Worm (Caenorhabditis elegans) whole organism, L1 larva: ENCODE measurements around the gene moc-6.

Experiments used
- C16A3.4 ChIP-seq: fragments of 150-350 bp; optimal IDR thresholded peaks from 2 replicates; lab custom pipeline; 2014; ENCODE audit warnings: missing biosample characterization, missing genetic modification characterization
- alr-1 ChIP-seq: fragments of 200-800 bp; sonication (Bioruptor generic); optimal IDR thresholded peaks from 2 replicates; lab custom pipeline; 2018; ENCODE audit warnings: borderline replicate concordance, mild to moderate bottlenecking, missing genetic modification characterization, missing compliant biosample characterization
- blmp-1 ChIP-seq: fragments of 150-350 bp; optimal IDR thresholded peaks from 2 replicates; lab custom pipeline; 2014; ENCODE audit warnings: missing biosample characterization, missing genetic modification characterization
- ceh-8 ChIP-seq: fragments of 200-800 bp; sonication (Bioruptor generic); optimal IDR thresholded peaks from 2 replicates; lab custom pipeline; 2018; ENCODE audit warnings: mild to moderate bottlenecking, missing genetic modification characterization, moderate library complexity, missing compliant biosample characterization
- ceh-82 ChIP-seq, 3 experiments: fragments of 150-350 bp in 1 of 3; sonication (generic microtip) in 2 of 3; optimal IDR thresholded peaks; 2 replicates each; lab custom pipeline; 2014 to 2017; ENCODE audit warnings: missing biosample characterization in 3 of 3, missing genetic modification characterization in 3 of 3
- ceh-90 ChIP-seq: sonication (generic microtip); optimal IDR thresholded peaks from 2 replicates; lab custom pipeline; 2016; ENCODE audit warnings: missing genetic modification characterization, missing compliant biosample characterization
- dpl-1 ChIP-seq, 3 experiments: fragments of 150-350 bp in 2 of 3; sonication (generic microtip) in 1 of 3; optimal IDR thresholded peaks; 2 replicates each; lab custom pipeline; 2014 to 2017; ENCODE audit warnings: missing biosample characterization in 3 of 3, missing genetic modification characterization in 3 of 3, missing genetic modification reagents in 3 of 3
- dsc-1 ChIP-seq: sonication (generic microtip); optimal IDR thresholded peaks from 2 replicates; lab custom pipeline; 2016; ENCODE audit warnings: mild to moderate bottlenecking, missing genetic modification characterization, missing compliant biosample characterization
- efl-1 ChIP-seq, 4 experiments: fragments of 150-350 bp; optimal IDR thresholded peaks in 3 of 4; peaks in 1 of 4; 1 replicate in 1 of 4; 2 replicates in 3 of 4; lab custom pipeline; 2014; ENCODE audit warnings: missing biosample characterization in 2 of 4, missing genetic modification characterization in 2 of 4, missing genetic modification reagents in 2 of 4
- egl-13 ChIP-seq: sonication (generic microtip); optimal IDR thresholded peaks from 2 replicates; lab custom pipeline; 2016; ENCODE audit warnings: missing genotype, missing genetic modification reagents, missing genetic modification characterization, missing compliant biosample characterization
- elt-2 ChIP-seq: sonication (generic microtip); optimal IDR thresholded peaks from 2 replicates; lab custom pipeline; 2016; ENCODE audit warnings: missing genetic modification characterization, mild to moderate bottlenecking, inconsistent platforms, missing compliant biosample characterization, missing genetic modification reagents
- elt-3 ChIP-seq, 6 experiments: fragments of 150-350 bp in 1 of 6; sonication (generic microtip); optimal IDR thresholded peaks; 2 replicates each; lab custom pipeline; 2017 to 2018; ENCODE audit warnings: missing biosample characterization in 6 of 6, missing genetic modification characterization in 6 of 6, inconsistent platforms in 1 of 6
- ets-5 ChIP-seq: fragments of 200-800 bp; sonication (Bioruptor generic); IDR thresholded peaks from 2 replicates; pipeline ENCODE4 v1.3.6; 2022; ENCODE audit warnings: missing genetic modification characterization, missing compliant biosample characterization
- fkh-10 ChIP-seq: sonication (generic microtip); optimal IDR thresholded peaks from 2 replicates; lab custom pipeline; 2017; ENCODE audit warnings: missing biosample characterization, missing genetic modification reagents, missing genetic modification characterization
- fkh-4 ChIP-seq: sonication (generic microtip); optimal IDR thresholded peaks from 2 replicates; lab custom pipeline; 2016; ENCODE audit warnings: missing compliant biosample characterization, missing genetic modification characterization, borderline replicate concordance
- fos-1 ChIP-seq: fragments of 150-350 bp; optimal IDR thresholded peaks from 2 replicates; lab custom pipeline; 2014; ENCODE audit warnings: missing biosample characterization, missing genetic modification characterization
- grh-1 ChIP-seq: fragments of 200-800 bp; sonication (Bioruptor generic); IDR thresholded peaks from 2 replicates; pipeline ENCODE4 v1.3.6; 2022; ENCODE audit warnings: missing genetic modification reagents, missing genetic modification characterization, missing compliant biosample characterization
- hlh-4 ChIP-seq: sonication (generic microtip); optimal IDR thresholded peaks from 2 replicates; lab custom pipeline; 2016; ENCODE audit warnings: mild to moderate bottlenecking, missing genetic modification characterization, missing compliant biosample characterization
- hpl-2 ChIP-seq: fragments of 150-350 bp; optimal IDR thresholded peaks from 2 replicates; lab custom pipeline; 2014; ENCODE audit warnings: missing biosample characterization, missing genetic modification reagents, missing genetic modification characterization
- irx-1 ChIP-seq: sonication (generic microtip); optimal IDR thresholded peaks from 2 replicates; lab custom pipeline; 2016; ENCODE audit warnings: missing genetic modification characterization, missing compliant biosample characterization
- isw-1 ChIP-seq: fragments of 200-800 bp; sonication (Bioruptor generic); IDR thresholded peaks from 2 replicates; pipeline ENCODE4 v1.3.6; 2022; ENCODE audit warnings: missing genetic modification characterization, missing compliant biosample characterization
- jun-1 ChIP-seq: fragments of 150-350 bp; optimal IDR thresholded peaks from 2 replicates; lab custom pipeline; 2014; ENCODE audit warnings: missing biosample characterization, missing genetic modification reagents, missing genetic modification characterization
- lin-14 ChIP-seq: fragments of 200-800 bp; sonication (Bioruptor generic); optimal IDR thresholded peaks from 2 replicates; lab custom pipeline; 2018; ENCODE audit warnings: mild to moderate bottlenecking, missing genetic modification characterization, moderate library complexity, missing compliant biosample characterization
- lin-15B ChIP-seq: fragments of 150-350 bp; sonication (generic microtip); optimal IDR thresholded peaks from 3 replicates; lab custom pipeline; 2014; ENCODE audit warnings: missing biosample characterization, missing genetic modification characterization
- lin-35 ChIP-seq, 2 experiments: fragments of 150-350 bp; optimal IDR thresholded peaks; 2 replicates each; lab custom pipeline; 2014; ENCODE audit warnings: missing biosample characterization in 2 of 2, missing genetic modification characterization in 2 of 2, missing genetic modification reagents in 2 of 2
- lir-3 ChIP-seq: sonication (generic microtip); optimal IDR thresholded peaks from 2 replicates; lab custom pipeline; 2016; ENCODE audit warnings: mild to moderate bottlenecking, missing genetic modification characterization, moderate library complexity, missing compliant biosample characterization; ENCODE audit not compliant: poor library complexity
- lsy-2 ChIP-seq, 2 experiments: fragments of 150-350 bp; optimal IDR thresholded peaks; 2 replicates each; lab custom pipeline; 2014; ENCODE audit warnings: missing biosample characterization in 2 of 2, missing genetic modification characterization in 2 of 2
- mdl-1 ChIP-seq, 2 experiments: fragments of 150-350 bp; optimal IDR thresholded peaks; 2 replicates each; lab custom pipeline; 2014 to 2017; ENCODE audit warnings: missing biosample characterization in 2 of 2, missing genetic modification characterization in 2 of 2, inconsistent platforms in 1 of 2
- nhr-11 ChIP-seq: fragments of 150-350 bp; optimal IDR thresholded peaks from 2 replicates; lab custom pipeline; 2014; ENCODE audit warnings: missing biosample characterization, missing genetic modification characterization
- nhr-19 ChIP-seq: fragments of 200-800 bp; sonication (Bioruptor generic); conservative IDR thresholded peaks from 2 replicates; pipeline ENCODE4 v1.3.6; 2022; ENCODE audit warnings: missing genetic modification characterization, missing compliant biosample characterization
- nhr-20 ChIP-seq: sonication (generic microtip); optimal IDR thresholded peaks from 2 replicates; lab custom pipeline; 2016; ENCODE audit warnings: mild to moderate bottlenecking, missing genetic modification characterization, missing compliant biosample characterization
- nhr-237 ChIP-seq: fragments of 150-350 bp; optimal IDR thresholded peaks from 2 replicates; lab custom pipeline; 2014; ENCODE audit warnings: missing biosample characterization, missing genetic modification characterization
- nhr-47 ChIP-seq: sonication (generic microtip); optimal IDR thresholded peaks from 2 replicates; lab custom pipeline; 2016; ENCODE audit warnings: mild to moderate bottlenecking, missing genetic modification characterization, moderate library complexity, missing compliant biosample characterization
- nhr-71 ChIP-seq: sonication (generic microtip); optimal IDR thresholded peaks from 2 replicates; lab custom pipeline; 2016; ENCODE audit warnings: mild to moderate bottlenecking, missing genetic modification characterization, moderate library complexity, missing compliant biosample characterization
- nhr-77 ChIP-seq: fragments of 150-350 bp; optimal IDR thresholded peaks from 2 replicates; lab custom pipeline; 2014; ENCODE audit warnings: missing biosample characterization, missing genetic modification characterization
- nhr-84 ChIP-seq: sonication (generic microtip); optimal IDR thresholded peaks from 2 replicates; lab custom pipeline; 2017; ENCODE audit warnings: missing biosample characterization, missing genetic modification characterization
- nhr-90 ChIP-seq: sonication (generic microtip); optimal IDR thresholded peaks from 2 replicates; lab custom pipeline; 2016; ENCODE audit warnings: mild to moderate bottlenecking, missing genetic modification characterization, missing compliant biosample characterization; ENCODE audit not compliant: poor library complexity
- pax-3 ChIP-seq: fragments of 200-800 bp; sonication (Bioruptor generic); optimal IDR thresholded peaks from 2 replicates; lab custom pipeline; 2018; ENCODE audit warnings: mild to moderate bottlenecking, missing genetic modification characterization, moderate library complexity, missing compliant biosample characterization
- rnt-1 ChIP-seq: sonication (generic microtip); optimal IDR thresholded peaks from 2 replicates; lab custom pipeline; 2016; ENCODE audit warnings: mild to moderate bottlenecking, missing genetic modification characterization, moderate library complexity, missing compliant biosample characterization
- skn-1 ChIP-seq: fragments of 150-350 bp; optimal IDR thresholded peaks from 2 replicates; lab custom pipeline; 2014; ENCODE audit warnings: missing biosample characterization, missing genetic modification characterization
- snu-23 ChIP-seq: sonication (generic microtip); optimal IDR thresholded peaks from 2 replicates; lab custom pipeline; 2016; ENCODE audit warnings: missing genetic modification characterization, missing compliant biosample characterization
- sox-4 ChIP-seq: sonication (generic microtip); optimal IDR thresholded peaks from 2 replicates; lab custom pipeline; 2016; ENCODE audit warnings: missing genetic modification characterization, missing compliant biosample characterization
- swsn-7 ChIP-seq: sonication (generic microtip); optimal IDR thresholded peaks from 2 replicates; lab custom pipeline; 2016; ENCODE audit warnings: missing genetic modification characterization, missing compliant biosample characterization
- tlp-1 ChIP-seq: fragments of 150-350 bp; optimal IDR thresholded peaks from 2 replicates; lab custom pipeline; 2014; ENCODE audit warnings: missing biosample characterization, missing genetic modification characterization
- unc-130 ChIP-seq: fragments of 150-350 bp; optimal IDR thresholded peaks from 2 replicates; lab custom pipeline; 2017; ENCODE audit warnings: missing biosample characterization, missing genetic modification characterization, inconsistent platforms
- unc-30 ChIP-seq: sonication (generic microtip); optimal IDR thresholded peaks from 2 replicates; lab custom pipeline; 2017; ENCODE audit warnings: missing biosample characterization, missing genetic modification characterization
- unc-86 ChIP-seq: sonication (generic microtip); optimal IDR thresholded peaks from 2 replicates; lab custom pipeline; 2016; ENCODE audit warnings: missing genetic modification characterization, missing compliant biosample characterization
- xbp-1 ChIP-seq: sonication (generic microtip); optimal IDR thresholded peaks from 2 replicates; lab custom pipeline; 2016; ENCODE audit warnings: missing genetic modification characterization, missing compliant biosample characterization
- zag-1 ChIP-seq: fragments of 150-350 bp; optimal IDR thresholded peaks from 2 replicates; lab custom pipeline; 2014; ENCODE audit warnings: missing biosample characterization, missing genetic modification characterization
- zip-4 ChIP-seq: fragments of 200-800 bp; sonication (Bioruptor generic); optimal IDR thresholded peaks from 2 replicates; lab custom pipeline; 2018; ENCODE audit warnings: mild to moderate bottlenecking, missing genetic modification characterization, moderate library complexity, missing compliant biosample characterization
- ztf-11 ChIP-seq, 2 experiments: sonication (generic microtip); optimal IDR thresholded peaks; 2 replicates each; lab custom pipeline; 2016 to 2017; ENCODE audit warnings: missing genetic modification characterization in 2 of 2, missing biosample characterization in 1 of 2, missing compliant biosample characterization in 1 of 2
- ztf-4 ChIP-seq: fragments of 150-350 bp; optimal IDR thresholded peaks from 2 replicates; lab custom pipeline; 2014; ENCODE audit warnings: missing biosample characterization, missing genetic modification characterization

The moc-6 gene

ce11 chrIII:5190179-5190578, 5.6 kb upstream of the moc-6 start:
- TF ChIP-seq rnt-1 (tag; lab: Kevin White, UChicago) (peak; percentile 91), nhr-237 (no peak), nhr-90 (peak; percentile 70), ceh-90 (peak; percentile 83), ceh-8 (GFP tag; lab: Kevin White, UChicago) (no peak), irx-1 (tag; lab: Kevin White, UChicago) (peak; percentile 72), nhr-47 (tag; lab: Kevin White, UChicago) (peak; percentile 64), ztf-11 (tag; optimal IDR thresholded peaks at IDR 0.05; lab: Kevin White, UChicago) (peak in 1 of 2 experiments; percentile 67), jun-1 (tag; lab: Kevin White, UChicago) (no peak), blmp-1 (tag; lab: Kevin White, UChicago) (peak; percentile 18), hlh-4 (tag; lab: Kevin White, UChicago) (no peak), elt-3 (tag; optimal IDR thresholded peaks at IDR 0.05; lab: Kevin White, UChicago) (no peak), ztf-4 (tag; lab: Kevin White, UChicago) (no peak), dsc-1 (tag; lab: Kevin White, UChicago) (peak; percentile 41), grh-1 (GFP tag; lab: Robert Waterston, UW) (peak; percentile 43; the same call in 1 of the 2 replicates), swsn-7 (peak; percentile 48), fkh-10 (GFP tag; lab: Kevin White, UChicago) (no peak), tlp-1 (tag; lab: Kevin White, UChicago) (no peak), fos-1 (tag; lab: Kevin White, UChicago) (peak; percentile 23), elt-2 (peak; percentile 22), skn-1 (tag; lab: Kevin White, UChicago) (peak; percentile 22), nhr-84 (tag; lab: Kevin White, UChicago) (no peak), hpl-2 (no peak), egl-13 (tag; lab: Kevin White, UChicago) (peak; percentile 57), alr-1 (tag; lab: Kevin White, UChicago) (no peak), nhr-19 (GFP tag; lab: Robert Waterston, UW) (peak; percentile 65), zip-4 (no peak), xbp-1 (tag; lab: Kevin White, UChicago) (peak; percentile 50), nhr-11 (tag; lab: Kevin White, UChicago) (no peak), fkh-4 (tag; lab: Kevin White, UChicago) (peak; percentile 56), unc-130 (peak; percentile 21), nhr-20 (tag; lab: Kevin White, UChicago) (peak; percentile 58), unc-86 (tag; lab: Kevin White, UChicago) (no peak), lin-35 (GFP tag; optimal IDR thresholded peaks at IDR 0.05; lab: Kevin White, UChicago) (peak; percentile 85 to 93), pax-3 (tag; lab: Kevin White, UChicago) (peak; percentile 16), isw-1 (no peak), dpl-1 (GFP tag; optimal IDR thresholded peaks at IDR 0.05; lab: Kevin White, UChicago) (peak; percentile 84 to 92 (median 89)), snu-23 (peak; percentile 39), mdl-1 (tag; optimal IDR thresholded peaks at IDR 0.05; lab: Kevin White, UChicago) (no peak), sox-4 (tag; lab: Kevin White, UChicago) (peak; percentile 60), efl-1 (optimal IDR thresholded peaks at IDR 0.05; lab: Kevin White, UChicago) (peak; percentile 91 to 93), efl-1 (GFP tag; optimal IDR thresholded peaks at IDR 0.05 in 1 of 2; lab: Kevin White, UChicago) (peak; percentile 90 to 99), lir-3 (peak; percentile 84), nhr-71 (tag; lab: Kevin White, UChicago) (peak; percentile 70), ets-5 (GFP tag; lab: Robert Waterston, UW) (no peak), nhr-77 (no peak), ceh-82 (tag; optimal IDR thresholded peaks at IDR 0.05; lab: Kevin White, UChicago) (peak in 1 of 3 experiments; percentile 8), C16A3.4 (tag; lab: Kevin White, UChicago) (no peak), lsy-2 (tag; optimal IDR thresholded peaks at IDR 0.05; lab: Kevin White, UChicago) (peak; percentile 34 to 59), unc-30 (tag; lab: Kevin White, UChicago) (no peak), lin-14 (GFP tag; lab: Kevin White, UChicago) (no peak), lin-15B (tag; lab: Kevin White, UChicago) (no peak), zag-1 (no peak)
